Fruit fly (Drosophila melanogaster) whole organism, prepupa: Measurements from ENCODE around the gene Cyp312a1.

Source experiments
- Blimp-1 ChIP-seq: fragments of 200-800 bp; sonication (Bioruptor generic); optimal IDR thresholded peaks from 3 replicates; lab custom pipeline; 2017; ENCODE audit warnings: missing biosample characterization, missing genetic modification characterization, mild to moderate bottlenecking, moderate library complexity, missing genetic modification reagents
- CG15336 ChIP-seq: fragments of 200-800 bp; sonication (Bioruptor generic); IDR thresholded peaks from 2 replicates; pipeline ENCODE4 v1.3.6; 2022; ENCODE audit warnings: missing biosample characterization, missing genetic modification characterization

- TF ChIP-seq CG15336 (GFP tag; lab: Robert Waterston, UW) (peak; percentile 52), Blimp-1 (no peak)
Observed at dm6 chr3L:18096726-18097125, 35.8 kb downstream of the Cyp312a1 start.
